Fruit fly (Drosophila melanogaster) whole organism: ENCODE measurements around the gene CG13409.

Experiments used
- CG8478 ChIP-seq: fragments of >200 bp; optimal IDR thresholded peaks from 2 replicates; lab custom pipeline; 2018; ENCODE audit warnings: inconsistent platforms
- Dll ChIP-seq: fragments of >200 bp; optimal IDR thresholded peaks from 2 replicates; lab custom pipeline; 2017
- EcR ChIP-seq, 2 experiments: fragments of >200 bp; optimal IDR thresholded peaks; 2 replicates each; lab custom pipeline; 2017; ENCODE audit warnings: missing biosample characterization in 2 of 2, missing genetic modification characterization in 2 of 2, missing genetic modification reagents in 2 of 2
- pan ChIP-seq: fragments of >200 bp; optimal IDR thresholded peaks from 2 replicates; lab custom pipeline; 2017
- psq ChIP-seq: fragments of >200 bp; optimal IDR thresholded peaks from 2 replicates; lab custom pipeline; 2017
- usp ChIP-seq: fragments of >200 bp; optimal IDR thresholded peaks from 2 replicates; lab custom pipeline; 2017; ENCODE audit warnings: missing biosample characterization, missing genetic modification characterization, mixed read lengths

The CG13409 gene

DNA sequence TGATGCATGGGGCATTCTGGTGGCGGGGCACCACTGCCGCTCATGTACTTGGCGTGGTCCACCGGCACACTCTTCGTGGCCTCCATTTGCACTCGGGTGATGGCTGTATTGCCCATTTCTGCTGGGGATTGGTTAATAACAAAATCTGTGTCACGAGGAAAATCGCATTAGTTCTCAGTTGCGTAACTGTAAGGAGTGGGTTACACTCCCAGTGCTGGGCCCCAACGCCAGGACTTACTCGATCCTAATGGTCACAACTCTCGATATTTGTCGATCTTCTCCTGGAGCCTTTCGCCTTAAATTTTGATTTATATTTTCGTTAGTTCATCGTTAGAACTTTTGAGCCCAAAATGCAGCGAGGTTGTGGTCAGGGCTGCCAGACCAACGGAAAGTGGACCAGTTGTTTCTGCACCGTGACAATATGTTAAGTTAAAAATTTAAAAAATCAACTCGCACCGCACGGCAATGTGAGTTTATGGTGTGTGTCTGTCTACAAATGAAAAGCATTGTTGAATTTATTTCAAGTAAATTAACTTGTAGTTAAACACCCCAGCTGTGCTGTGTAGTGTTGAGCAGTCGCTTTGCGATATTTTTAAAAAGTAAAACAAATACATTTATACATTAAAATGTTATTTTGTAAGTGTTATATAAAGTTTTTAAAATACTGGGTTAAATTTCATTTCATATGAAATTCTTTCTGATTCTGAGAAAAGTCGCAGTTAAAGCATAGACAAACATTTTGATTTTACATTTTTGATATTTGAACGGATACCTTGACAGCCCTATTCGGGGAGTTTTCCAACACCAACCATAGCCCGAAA lies 4.6 kb downstream of the CG13409 start, which contains the start of the genes Cchl and ND-42:
Gene Cchl, minus strand, starts transcription at position 559 of the 821 bp plus-strand sequence.
Gene ND-42, plus strand, starts transcription at position 788 of the 821 bp plus-strand sequence.
- TF ChIP-seq Dll (lab: Kevin White, UChicago) (no peak), EcR (GFP tag; optimal IDR thresholded peaks at IDR 0.05; lab: Kevin White, UChicago) (no peak), pan (no peak), usp (no peak)

DNA sequence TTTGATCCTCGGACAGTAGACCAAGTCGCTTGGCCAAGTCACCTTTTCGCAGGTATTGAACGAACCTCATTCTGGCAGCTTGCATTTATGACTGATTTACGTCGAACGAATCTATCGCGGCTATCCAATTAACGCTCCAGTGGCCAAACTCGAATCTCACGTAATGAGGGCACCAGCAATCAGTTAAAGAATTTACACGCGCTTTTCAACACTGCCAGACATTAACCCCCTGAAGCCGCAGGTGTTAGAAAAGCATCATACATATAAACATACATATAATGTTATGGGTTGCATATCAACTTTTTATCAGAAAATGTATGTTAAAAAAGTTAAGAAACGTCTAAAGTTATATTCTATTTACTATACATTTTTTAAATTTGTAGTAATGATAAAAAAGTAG lies 6.4 kb downstream of the CG13409 start, which contains the start of gene CG6028:
Gene CG6028, minus strand, starts transcription at position 187 of the 400 bp plus-strand sequence.
- TF ChIP-seq pan: no peak
- TF ChIP-seq usp: no peak

DNA sequence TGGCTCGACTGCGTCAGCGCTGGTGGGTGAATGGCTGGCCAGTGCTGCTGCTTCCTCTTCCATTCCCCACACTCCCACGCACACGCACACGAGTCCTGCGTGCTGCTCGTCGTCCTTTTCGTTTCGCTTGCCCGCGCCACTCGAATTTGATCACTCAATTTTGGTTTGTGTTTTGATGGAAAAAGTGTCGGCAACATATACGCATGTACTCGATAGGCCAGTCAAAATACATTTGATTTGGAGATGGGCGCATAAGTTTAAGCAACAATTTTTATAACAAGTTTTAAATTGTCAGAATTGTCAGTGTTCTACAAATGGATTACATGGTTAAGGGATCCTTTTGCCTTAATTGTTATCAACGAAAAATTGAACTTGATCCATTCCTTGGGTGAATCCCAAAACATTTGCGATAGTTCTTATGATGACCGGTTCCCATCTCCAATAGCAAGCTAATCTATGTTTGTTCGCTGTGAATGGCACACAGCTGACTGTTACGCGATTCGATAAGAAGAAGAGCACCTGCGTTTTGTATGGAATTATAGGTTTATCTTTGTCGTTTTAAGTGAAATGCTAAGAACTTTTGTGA lies 8.6 kb downstream of the CG13409 start, which contains the start of the genes Mitofilin and mRpL35:
Gene Mitofilin, minus strand, starts transcription at position 295 of the 586 bp plus-strand sequence.
Gene mRpL35, plus strand, starts transcription at position 487 of the 586 bp plus-strand sequence.
- no peak for TF ChIP-seq usp
- no peak for TF ChIP-seq pan
- TF ChIP-seq Dll (lab: Kevin White, UChicago): no peak
- no peak for TF ChIP-seq psq
- no peak for TF ChIP-seq CG8478 (lab: Kevin White, UChicago)
- no peak for TF ChIP-seq EcR (GFP tag; optimal IDR thresholded peaks at IDR 0.05; lab: Kevin White, UChicago)

DNA sequence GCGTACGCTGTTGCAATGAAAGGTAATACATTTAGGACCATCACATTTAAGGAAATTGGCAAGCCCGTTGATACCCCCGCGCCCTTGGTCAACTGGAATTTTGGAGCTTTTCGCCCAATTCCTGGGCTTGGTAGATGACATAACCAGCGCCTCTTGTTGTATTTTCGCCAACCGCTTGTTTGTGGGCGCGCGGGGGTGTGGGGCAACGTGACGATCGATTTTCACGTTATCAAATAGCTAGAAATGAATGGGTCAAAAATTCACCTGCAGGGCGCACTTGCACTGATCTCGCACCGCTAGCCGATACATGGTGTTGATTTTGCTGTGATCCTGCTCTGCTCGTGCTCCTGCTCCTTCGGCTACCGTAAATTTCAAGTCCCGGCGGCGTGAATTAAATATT lies 9.1 kb downstream of the CG13409 start:
- no peak for TF ChIP-seq usp
- TF ChIP-seq pan: no peak
- no peak for TF ChIP-seq CG8478 (lab: Kevin White, UChicago)
- no peak for TF ChIP-seq psq
- no peak for TF ChIP-seq EcR (GFP tag; optimal IDR thresholded peaks at IDR 0.05; lab: Kevin White, UChicago)
- TF ChIP-seq Dll (lab: Kevin White, UChicago): no peak

DNA sequence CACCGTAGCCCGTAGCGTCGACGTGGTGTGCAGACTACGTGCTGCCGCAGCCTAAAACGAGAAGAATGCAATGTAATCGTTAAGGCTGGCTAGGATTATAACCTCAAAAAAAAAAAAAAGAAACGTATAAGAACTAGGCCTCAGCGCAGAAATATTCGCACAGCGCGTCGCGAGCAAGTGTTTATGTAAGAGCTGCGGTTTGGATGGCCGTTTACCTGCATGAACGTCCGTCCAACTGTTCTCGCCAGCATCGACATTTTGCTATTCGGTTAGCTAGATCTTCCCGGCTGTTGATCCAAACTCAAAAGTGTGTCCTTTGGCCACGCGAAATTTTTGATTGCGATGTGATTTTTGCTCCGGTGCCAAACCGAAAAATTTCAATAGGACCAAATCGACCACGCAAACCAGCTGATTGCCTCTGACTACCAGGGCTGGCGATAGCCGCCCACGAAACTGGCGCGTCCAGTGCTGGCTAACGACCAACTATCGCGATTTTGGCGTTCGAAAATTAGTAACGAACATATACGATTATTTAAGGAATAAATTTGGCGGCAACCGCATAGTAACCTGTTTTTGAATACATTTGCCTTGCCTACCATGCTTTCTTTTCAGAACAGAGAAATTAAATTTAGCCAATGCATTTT lies 12.8 kb downstream of the CG13409 start, which contains the start of gene Idh3b:
Gene Idh3b, minus strand, starts transcription at position 606 of the 644 bp plus-strand sequence.
- TF ChIP-seq EcR (GFP tag; optimal IDR thresholded peaks at IDR 0.05; lab: Kevin White, UChicago) (no peak), CG8478 (lab: Kevin White, UChicago) (no peak), Dll (lab: Kevin White, UChicago) (no peak), pan (no peak), psq (no peak), usp (no peak)

DNA sequence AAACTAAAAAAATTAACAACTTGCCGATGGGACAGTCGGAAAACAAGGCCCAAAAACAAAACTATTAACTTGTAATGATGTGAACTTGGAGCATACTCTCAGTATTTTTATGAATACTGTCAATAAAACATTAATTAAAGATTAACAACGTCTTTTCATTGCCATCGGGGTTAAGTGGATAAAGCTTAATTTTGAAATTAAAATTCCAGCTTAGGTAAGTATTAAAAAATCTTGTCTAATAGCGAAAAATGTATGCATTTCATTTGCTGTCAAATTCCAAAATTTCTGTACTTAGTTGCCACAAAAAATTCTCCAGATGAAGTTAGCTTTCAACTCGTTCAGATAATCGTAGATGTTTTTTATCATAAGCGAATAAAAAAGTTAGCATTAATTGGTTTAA lies 17.3 kb downstream of the CG13409 start, which contains the start of gene Theg:
Gene Theg, plus strand, starts transcription at position 301 of the 400 bp plus-strand sequence.
- TF ChIP-seq CG8478 (lab: Kevin White, UChicago) (no peak), psq (no peak), EcR (GFP tag; optimal IDR thresholded peaks at IDR 0.05; lab: Kevin White, UChicago) (no peak), pan (no peak), usp (no peak), Dll (lab: Kevin White, UChicago) (no peak)

DNA sequence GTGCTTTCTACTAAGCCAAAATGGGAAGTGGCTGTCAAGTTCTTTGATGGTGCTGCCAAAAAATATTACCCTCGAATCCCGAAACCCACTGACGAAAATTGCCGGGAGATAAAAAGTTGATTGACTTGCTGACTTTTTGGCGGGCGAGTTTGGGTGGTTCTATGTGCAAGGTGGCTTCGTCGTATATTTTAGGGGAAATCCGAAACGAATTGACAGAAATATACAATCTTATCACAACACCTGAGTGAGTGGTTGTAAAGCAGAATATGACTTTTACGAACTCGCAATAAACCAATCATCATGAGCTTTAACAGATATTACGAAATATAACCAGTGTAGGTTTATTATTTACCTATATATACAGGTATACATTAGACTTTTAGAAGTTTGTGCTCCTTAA lies 28.2 kb downstream of the CG13409 start:
- no peak for TF ChIP-seq usp
- TF ChIP-seq Dll (lab: Kevin White, UChicago): no peak
- TF ChIP-seq psq: no peak

DNA sequence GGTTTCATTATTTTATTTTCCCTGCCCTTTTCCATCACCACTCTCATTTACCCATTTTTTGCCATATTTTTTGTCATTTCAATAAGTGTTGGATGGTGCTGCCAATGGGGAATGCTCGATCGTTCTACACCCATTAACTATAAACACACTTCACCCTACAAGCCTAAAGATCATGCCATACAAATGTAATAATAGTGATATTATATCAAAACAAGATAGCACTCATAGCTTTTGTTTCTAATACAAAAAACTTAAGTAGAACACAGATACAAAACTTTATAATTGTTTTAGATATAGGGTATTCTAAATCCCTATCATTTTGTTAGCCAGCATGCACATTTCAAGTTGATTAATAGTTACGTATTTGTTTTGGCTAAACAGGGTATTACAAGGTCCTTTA lies 32.1 kb downstream of the CG13409 start:
- peak; percentile 52 for TF ChIP-seq pan
- TF ChIP-seq EcR (GFP tag; optimal IDR thresholded peaks at IDR 0.05; lab: Kevin White, UChicago): no peak
- TF ChIP-seq Dll (lab: Kevin White, UChicago): no peak
- TF ChIP-seq usp: no peak
- no peak for TF ChIP-seq CG8478 (lab: Kevin White, UChicago)

DNA sequence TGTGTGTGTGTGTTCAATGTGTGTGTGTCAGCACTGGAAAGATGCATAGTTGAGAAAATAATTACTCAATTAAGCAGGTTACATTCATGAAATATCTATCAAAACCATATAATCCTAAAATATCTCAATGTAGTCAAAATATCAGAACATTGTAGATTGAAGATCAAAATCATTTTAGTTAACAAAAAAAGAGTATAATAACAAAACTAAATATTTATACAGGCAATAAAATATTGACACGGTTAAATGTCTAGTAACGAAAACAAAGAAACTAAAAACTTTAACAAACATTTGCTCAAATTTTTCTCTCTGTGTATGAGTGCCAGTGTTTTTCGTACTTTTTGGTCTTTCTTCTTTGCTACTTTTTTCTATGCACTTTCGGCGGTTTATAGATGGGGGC lies 32.8 kb downstream of the CG13409 start:
- TF ChIP-seq EcR (GFP tag; optimal IDR thresholded peaks at IDR 0.05; lab: Kevin White, UChicago): no peak
- no peak for TF ChIP-seq psq
- TF ChIP-seq pan: no peak
- no peak for TF ChIP-seq CG8478 (lab: Kevin White, UChicago)
- no peak for TF ChIP-seq Dll (lab: Kevin White, UChicago)
- TF ChIP-seq usp: no peak

DNA sequence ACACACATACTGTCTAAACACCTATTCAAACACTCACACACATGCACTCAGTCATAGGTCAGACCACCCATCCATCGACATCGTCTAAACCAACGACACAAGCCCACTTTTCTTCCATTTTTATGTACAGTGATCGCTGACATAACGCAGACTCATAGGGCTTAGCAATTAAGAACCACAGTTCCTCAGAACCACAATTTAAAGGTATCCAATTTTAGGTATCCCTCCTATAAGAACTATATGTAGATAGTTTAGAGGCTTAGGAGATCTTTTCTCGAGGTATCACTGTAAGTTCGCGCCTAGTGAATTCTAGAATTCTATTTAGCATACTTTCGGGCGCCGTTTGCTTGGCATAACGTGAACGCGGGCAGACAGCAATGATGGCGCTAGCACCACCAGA lies 38.8 kb downstream of the CG13409 start:
- TF ChIP-seq psq (no peak), CG8478 (lab: Kevin White, UChicago) (no peak), EcR (GFP tag; optimal IDR thresholded peaks at IDR 0.05; lab: Kevin White, UChicago) (no peak), pan (no peak), Dll (lab: Kevin White, UChicago) (no peak), usp (no peak)

DNA sequence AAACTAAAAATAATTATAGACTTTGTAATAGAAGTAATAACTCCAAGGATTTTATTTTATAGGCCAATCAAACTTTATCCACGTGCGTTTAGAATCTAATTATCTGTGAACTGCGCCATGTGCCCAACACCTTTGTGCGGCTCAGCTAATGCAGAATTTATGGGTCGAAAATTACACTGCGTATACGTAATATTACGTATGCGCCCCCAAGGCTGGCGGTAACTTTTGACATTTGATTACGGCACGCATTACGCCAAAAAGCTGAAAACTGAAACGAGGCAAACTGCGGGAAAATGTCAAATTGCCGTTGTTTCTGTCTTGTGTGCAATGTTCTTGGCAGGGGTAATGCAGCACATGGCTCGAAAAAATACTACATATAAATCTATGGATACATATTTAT lies 40.1 kb downstream of the CG13409 start:
- no peak for TF ChIP-seq pan
- no peak for TF ChIP-seq CG8478 (lab: Kevin White, UChicago)
- TF ChIP-seq psq: no peak
- no peak for TF ChIP-seq usp
- TF ChIP-seq Dll (lab: Kevin White, UChicago): no peak
- no peak for TF ChIP-seq EcR (GFP tag; optimal IDR thresholded peaks at IDR 0.05; lab: Kevin White, UChicago)

DNA sequence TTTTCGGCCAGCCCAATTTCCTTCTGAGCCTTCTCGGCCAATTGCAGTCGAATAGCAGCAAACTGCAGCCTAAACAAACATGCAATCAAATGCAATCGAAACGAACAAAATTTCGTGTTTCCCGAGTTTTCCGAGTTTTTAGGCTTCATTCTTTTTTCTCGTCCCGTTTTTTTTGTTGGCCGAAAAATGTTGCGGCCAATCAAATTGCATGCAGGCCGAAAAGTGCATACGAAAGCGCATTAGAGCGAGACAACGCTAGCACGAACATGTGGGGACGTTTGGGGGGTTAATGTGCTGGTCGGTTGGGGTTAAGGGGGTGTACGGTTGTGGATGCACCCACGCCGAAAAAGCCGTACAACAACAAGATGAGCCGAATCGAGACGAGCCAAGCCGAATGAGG lies 41.9 kb downstream of the CG13409 start:
- TF ChIP-seq EcR (GFP tag; optimal IDR thresholded peaks at IDR 0.05; lab: Kevin White, UChicago): no peak
- no peak for TF ChIP-seq Dll (lab: Kevin White, UChicago)
- no peak for TF ChIP-seq pan
- TF ChIP-seq usp: no peak
- no peak for TF ChIP-seq psq
- no peak for TF ChIP-seq CG8478 (lab: Kevin White, UChicago)
